Worm (Caenorhabditis elegans) whole organism, mixed stage, embryonic: ENCODE data around the gene R12B2.3.

Experiments used
- M03D4.4 ChIP-seq: sonication (generic microtip); optimal IDR thresholded peaks from 2 replicates; lab custom pipeline; 2017; ENCODE audit warnings: mild to moderate bottlenecking, missing genetic modification characterization, missing compliant biosample characterization
- bed-3 ChIP-seq: fragments of 200-800 bp; sonication (Bioruptor generic); optimal IDR thresholded peaks from 3 replicates; lab custom pipeline; 2018; ENCODE audit warnings: mild to moderate bottlenecking, missing genetic modification characterization, moderate library complexity, missing compliant biosample characterization
- ceh-39 ChIP-seq: fragments of 150-350 bp; optimal IDR thresholded peaks from 2 replicates; lab custom pipeline; 2014; ENCODE audit warnings: missing biosample characterization, missing genetic modification characterization
- ceh-43 ChIP-seq: fragments of 200-800 bp; sonication (Bioruptor generic); optimal IDR thresholded peaks from 2 replicates; lab custom pipeline; 2018; ENCODE audit warnings: mild to moderate bottlenecking, missing genetic modification characterization, moderate library complexity, missing compliant biosample characterization
- ceh-83 ChIP-seq: fragments of 200-800 bp; sonication (Bioruptor generic); optimal IDR thresholded peaks from 2 replicates; lab custom pipeline; 2018; ENCODE audit warnings: mild to moderate bottlenecking, missing genetic modification characterization, missing compliant biosample characterization
- ces-1 ChIP-seq: fragments of 150-350 bp; optimal IDR thresholded peaks from 2 replicates; lab custom pipeline; 2014; ENCODE audit warnings: missing biosample characterization, missing genetic modification reagents, missing genetic modification characterization
- cnd-1 ChIP-seq: fragments of 200-800 bp; sonication (Bioruptor generic); optimal IDR thresholded peaks from 2 replicates; lab custom pipeline; 2018; ENCODE audit warnings: mild to moderate bottlenecking, missing genetic modification characterization, missing compliant biosample characterization
- drap-1 ChIP-seq: fragments of 200-800 bp; sonication (Bioruptor generic); optimal IDR thresholded peaks from 3 replicates; lab custom pipeline; 2018; ENCODE audit warnings: mild to moderate bottlenecking, missing genetic modification characterization, missing compliant biosample characterization
- elt-1 ChIP-seq: sonication (generic microtip); optimal IDR thresholded peaks from 2 replicates; lab custom pipeline; 2017; ENCODE audit warnings: missing genetic modification characterization, mild to moderate bottlenecking, missing compliant biosample characterization, antibody characterized with exemption, moderate library complexity, borderline replicate concordance; ENCODE audit not compliant: insufficient read depth
- elt-3 ChIP-seq: fragments of 150-350 bp; optimal IDR thresholded peaks from 2 replicates; lab custom pipeline; 2014; ENCODE audit warnings: missing biosample characterization, missing genetic modification characterization
- flh-1 ChIP-seq: fragments of 200-800 bp; sonication (Bioruptor generic); optimal IDR thresholded peaks from 2 replicates; lab custom pipeline; 2018; ENCODE audit warnings: mild to moderate bottlenecking, missing genetic modification characterization, moderate library complexity, missing compliant biosample characterization
- ham-2 ChIP-seq: fragments of 200-800 bp; sonication (Bioruptor generic); optimal IDR thresholded peaks from 2 replicates; lab custom pipeline; 2018; ENCODE audit warnings: mild to moderate bottlenecking, missing genetic modification characterization, missing compliant biosample characterization
- lin-13 ChIP-seq: fragments of 150-350 bp; optimal IDR thresholded peaks from 2 replicates; lab custom pipeline; 2014; ENCODE audit warnings: missing biosample characterization, missing genetic modification characterization
- lsy-2 ChIP-seq: fragments of 150-350 bp; optimal IDR thresholded peaks from 2 replicates; lab custom pipeline; 2014; ENCODE audit warnings: missing biosample characterization, missing genetic modification characterization
- mab-5 ChIP-seq: fragments of 150-350 bp; optimal IDR thresholded peaks from 2 replicates; lab custom pipeline; 2014; ENCODE audit warnings: missing biosample characterization, missing genetic modification characterization
- mls-2 ChIP-seq: sonication (generic microtip); optimal IDR thresholded peaks from 2 replicates; lab custom pipeline; 2016; ENCODE audit warnings: mild to moderate bottlenecking, missing genetic modification characterization, moderate library complexity, missing compliant biosample characterization
- nhr-12 ChIP-seq: fragments of 150-350 bp; optimal IDR thresholded peaks from 2 replicates; lab custom pipeline; 2014; ENCODE audit warnings: missing biosample characterization, missing genetic modification characterization
- nhr-2 ChIP-seq: fragments of 150-350 bp; optimal IDR thresholded peaks from 2 replicates; lab custom pipeline; 2014; ENCODE audit warnings: missing biosample characterization, missing genetic modification characterization
- nhr-28 ChIP-seq: fragments of 150-350 bp; optimal IDR thresholded peaks from 2 replicates; lab custom pipeline; 2014; ENCODE audit warnings: missing biosample characterization, missing genetic modification characterization
- nhr-76 ChIP-seq: sonication (generic microtip); optimal IDR thresholded peaks from 2 replicates; lab custom pipeline; 2017; ENCODE audit warnings: missing biosample characterization, missing genetic modification characterization
- pha-4 ChIP-seq: fragments of 150-350 bp; optimal IDR thresholded peaks from 2 replicates; lab custom pipeline; 2018; ENCODE audit warnings: missing biosample characterization, missing genetic modification reagents, missing genetic modification characterization
- sem-2 ChIP-seq: fragments of 200-800 bp; sonication (Bioruptor generic); optimal IDR thresholded peaks from 2 replicates; lab custom pipeline; 2018; ENCODE audit warnings: mild to moderate bottlenecking, missing genetic modification characterization, missing compliant biosample characterization
- sptf-1 ChIP-seq: sonication (generic microtip); optimal IDR thresholded peaks from 2 replicates; lab custom pipeline; 2017; ENCODE audit warnings: mild to moderate bottlenecking, missing genetic modification characterization, moderate library complexity, missing compliant biosample characterization
- tbx-8 ChIP-seq: fragments of 200-800 bp; sonication (Bioruptor generic); optimal IDR thresholded peaks from 2 replicates; lab custom pipeline; 2018; ENCODE audit warnings: mild to moderate bottlenecking, missing genetic modification characterization, moderate library complexity, missing compliant biosample characterization
- unc-39 ChIP-seq: fragments of 150-350 bp; optimal IDR thresholded peaks from 2 replicates; lab custom pipeline; 2014; ENCODE audit warnings: missing biosample characterization, missing genetic modification characterization
- unc-62 ChIP-seq: fragments of 150-350 bp; optimal IDR thresholded peaks from 2 replicates; lab custom pipeline; 2014; ENCODE audit warnings: missing biosample characterization, missing genetic modification reagents, missing genetic modification characterization
- zip-8 ChIP-seq: fragments of 150-350 bp; optimal IDR thresholded peaks from 2 replicates; lab custom pipeline; 2014; ENCODE audit warnings: missing biosample characterization, missing genetic modification characterization
- ztf-11 ChIP-seq: fragments of 150-350 bp; optimal IDR thresholded peaks from 2 replicates; lab custom pipeline; 2014; ENCODE audit warnings: missing biosample characterization, missing genetic modification characterization

Gene R12B2.3

ce11 chrIII:5806720-5807119 lies 1.3 kb downstream of the R12B2.3 start, which contains the start of gene R12B2.2:
R12B2.2 (plus strand) TSS chrIII:5807020.
- TF ChIP-seq sptf-1 (no peak), nhr-28 (tag; lab: Kevin White, UChicago) (no peak), pha-4 (tag; lab: Kevin White, UChicago) (no peak), sem-2 (GFP tag; lab: Kevin White, UChicago) (no peak), unc-62 (GFP tag; lab: Kevin White, UChicago) (no peak), ceh-43 (no peak), lin-13 (tag; lab: Kevin White, UChicago) (no peak), ceh-83 (GFP tag; lab: Kevin White, UChicago) (no peak)

- no peak for TF ChIP-seq zip-8
- TF ChIP-seq, all 35 proteins: peak for 0
These were observed 4.6 kb downstream of the R12B2.3 start for ce11 chrIII:5810012-5810411.

- TF ChIP-seq M03D4.4 (no peak), sptf-1 (no peak), ham-2 (GFP tag; lab: Kevin White, UChicago) (no peak), cnd-1 (no peak), pha-4 (tag; lab: Kevin White, UChicago) (no peak), sem-2 (GFP tag; lab: Kevin White, UChicago) (no peak), ceh-43 (no peak), nhr-12 (tag; lab: Kevin White, UChicago) (no peak), nhr-76 (no peak), unc-62 (GFP tag; lab: Kevin White, UChicago) (no peak), flh-1 (GFP tag; lab: Kevin White, UChicago) (no peak)
These were observed 6.6 kb downstream of the R12B2.3 start for ce11 chrIII:5811957-5812356.

DNA sequence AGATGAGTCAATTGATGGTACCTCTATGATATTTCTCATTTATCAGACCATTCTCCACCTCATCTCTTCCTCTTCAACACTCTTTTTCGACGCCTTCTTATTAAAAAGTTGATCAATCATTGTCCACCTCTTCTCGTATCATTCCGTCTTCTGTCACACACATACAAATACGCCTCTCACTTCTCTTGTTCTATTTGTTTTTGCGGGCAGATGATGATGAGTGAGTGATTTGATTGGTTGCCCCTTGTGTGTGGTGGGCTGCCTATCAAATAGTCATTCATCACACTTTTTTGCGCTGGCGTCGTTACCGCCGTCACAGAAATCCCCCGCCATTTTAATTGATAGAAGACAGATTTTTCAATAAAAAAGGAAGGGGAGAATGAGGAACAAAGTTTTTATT lies 7.3 kb downstream of the R12B2.3 start:
- TF ChIP-seq unc-62 (GFP tag; lab: Kevin White, UChicago) (peak; percentile 59), elt-1 (tag; lab: Kevin White, UChicago) (no peak)
- TF ChIP-seq, all 35 proteins: peak for 1

DNA sequence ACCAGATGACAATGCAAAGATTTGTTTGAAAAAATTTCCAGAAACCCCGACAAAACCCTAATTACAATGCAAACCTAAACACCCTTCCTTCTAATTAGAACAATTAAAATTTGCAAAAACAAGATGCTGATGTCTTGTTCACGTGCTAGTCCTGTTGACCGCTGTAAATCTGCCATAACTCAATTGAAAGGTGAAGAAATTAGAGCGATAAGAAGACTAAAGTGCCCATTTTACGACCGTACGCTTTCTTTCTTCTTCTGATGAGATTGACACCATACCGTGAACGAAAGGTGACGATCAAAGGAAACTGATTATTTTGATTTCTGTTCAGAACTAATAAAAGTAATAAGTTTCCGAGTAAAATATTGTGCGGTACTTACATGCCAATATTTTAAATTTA lies 8.1 kb downstream of the R12B2.3 start:
- TF ChIP-seq nhr-2 (tag; lab: Kevin White, UChicago) (no peak), sem-2 (GFP tag; lab: Kevin White, UChicago) (no peak), mls-2 (tag; lab: Kevin White, UChicago) (no peak)

DNA sequence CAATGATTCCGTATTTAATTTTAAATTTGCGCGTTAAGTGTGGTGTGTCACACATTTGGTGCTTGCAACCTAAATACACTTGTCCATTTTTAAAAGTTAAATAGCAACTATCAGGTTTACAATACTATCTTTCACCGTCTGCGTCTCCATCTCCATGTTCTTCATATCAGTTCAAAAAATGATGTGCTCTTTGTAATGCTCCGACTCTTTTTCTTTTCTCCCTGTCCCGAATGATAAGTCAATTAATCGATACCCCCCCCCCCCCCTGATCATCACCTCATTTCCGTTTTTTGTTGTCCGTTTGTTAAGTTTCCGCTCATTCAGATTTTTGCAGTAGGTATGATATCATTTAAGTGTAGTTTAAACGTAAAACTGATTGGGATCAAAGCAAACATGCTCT lies 8.7 kb downstream of the R12B2.3 start:
- TF ChIP-seq ceh-39 (no peak), ceh-43 (no peak), M03D4.4 (no peak), bed-3 (GFP tag; lab: Kevin White, UChicago) (no peak), mls-2 (tag; lab: Kevin White, UChicago) (no peak), tbx-8 (GFP tag; lab: Kevin White, UChicago) (no peak), nhr-76 (no peak), sptf-1 (no peak), nhr-28 (tag; lab: Kevin White, UChicago) (no peak), drap-1 (GFP tag; lab: Kevin White, UChicago) (no peak), pha-4 (tag; lab: Kevin White, UChicago) (no peak), unc-39 (tag; lab: Kevin White, UChicago) (no peak), ham-2 (GFP tag; lab: Kevin White, UChicago) (no peak), elt-3 (tag; lab: Kevin White, UChicago) (no peak), mab-5 (tag; lab: Kevin White, UChicago) (no peak), lsy-2 (tag; lab: Kevin White, UChicago) (no peak), ztf-11 (no peak), elt-1 (tag; lab: Kevin White, UChicago) (no peak), ceh-83 (GFP tag; lab: Kevin White, UChicago) (no peak)

- TF ChIP-seq lin-13 (tag; lab: Kevin White, UChicago): peak; percentile 13
- TF ChIP-seq ces-1 (GFP tag; lab: Kevin White, UChicago): no peak
- no peak for TF ChIP-seq sem-2 (GFP tag; lab: Kevin White, UChicago)
These were observed 9.4 kb downstream of the R12B2.3 start, which contains the start of gene R12B2.7 for ce11 chrIII:5814799-5815198. R12B2.7 (plus strand) TSS chrIII:5815045.
